Worm (Caenorhabditis elegans) whole organism, early embryonic: ENCODE results near the gene srxa-13.

Source experiments
- B0310.2 ChIP-seq: sonication (generic microtip); optimal IDR thresholded peaks from 2 replicates; lab custom pipeline; 2016; ENCODE audit warnings: mild to moderate bottlenecking, missing genetic modification characterization, missing compliant biosample characterization
- F13C5.2 ChIP-seq: sonication (generic microtip); optimal IDR thresholded peaks from 2 replicates; lab custom pipeline; 2017; ENCODE audit warnings: mild to moderate bottlenecking, missing genetic modification characterization, inconsistent platforms, missing compliant biosample characterization
- aly-1 ChIP-seq: sonication (generic microtip); optimal IDR thresholded peaks from 2 replicates; lab custom pipeline; 2016; ENCODE audit warnings: missing genetic modification characterization, missing compliant biosample characterization
- ama-1 ChIP-seq: fragments of 150-350 bp; optimal IDR thresholded peaks from 2 replicates; lab custom pipeline; 2014
- ceh-13 ChIP-seq: fragments of 200-800 bp; sonication (Bioruptor generic); optimal IDR thresholded peaks from 2 replicates; lab custom pipeline; 2018; ENCODE audit warnings: mild to moderate bottlenecking, missing genetic modification characterization, missing compliant biosample characterization
- ceh-36 ChIP-seq: sonication (generic microtip); optimal IDR thresholded peaks from 2 replicates; lab custom pipeline; 2016; ENCODE audit warnings: missing genetic modification characterization, inconsistent platforms, missing compliant biosample characterization
- ets-7 ChIP-seq: sonication (generic microtip); optimal IDR thresholded peaks from 2 replicates; lab custom pipeline; 2016; ENCODE audit warnings: missing genotype, missing genetic modification characterization, missing compliant biosample characterization
- flt-1 ChIP-seq: fragments of 200-800 bp; sonication (Bioruptor generic); IDR thresholded peaks from 2 replicates; pipeline ENCODE4 v1.3.6; 2022; ENCODE audit warnings: missing genetic modification characterization, missing compliant biosample characterization
- hmbx-1 ChIP-seq: sonication (generic microtip); optimal IDR thresholded peaks from 2 replicates; lab custom pipeline; 2016; ENCODE audit warnings: mild to moderate bottlenecking, missing genetic modification characterization, missing compliant biosample characterization
- hmg-4 ChIP-seq: fragments of 200-800 bp; sonication (Bioruptor generic); optimal IDR thresholded peaks from 2 replicates; lab custom pipeline; 2018; ENCODE audit warnings: mild to moderate bottlenecking, missing genetic modification characterization, missing compliant biosample characterization
- hnd-1 ChIP-seq: sonication (generic microtip); optimal IDR thresholded peaks from 2 replicates; lab custom pipeline; 2016; ENCODE audit warnings: missing genetic modification characterization, missing compliant biosample characterization
- pes-1 ChIP-seq: fragments of 200-800 bp; sonication (Bioruptor generic); IDR thresholded peaks from 2 replicates; pipeline ENCODE4 v1.3.6; 2022; ENCODE audit warnings: missing genetic modification reagents, missing genetic modification characterization, missing compliant biosample characterization
- scrt-1 ChIP-seq: fragments of 200-800 bp; sonication (Bioruptor generic); IDR thresholded peaks from 2 replicates; pipeline ENCODE4 v1.3.6; 2022; ENCODE audit warnings: missing genetic modification characterization, missing compliant biosample characterization
- sea-1 ChIP-seq: fragments of 200-800 bp; sonication (Bioruptor generic); conservative IDR thresholded peaks from 2 replicates; pipeline ENCODE4 v1.3.6; 2022; ENCODE audit warnings: missing genetic modification characterization, missing compliant biosample characterization
- tbx-11 ChIP-seq: fragments of 200-800 bp; sonication (Bioruptor generic); IDR thresholded peaks from 2 replicates; pipeline ENCODE4 v1.3.6; 2022; ENCODE audit warnings: missing genetic modification characterization, missing compliant biosample characterization
- tbx-37 ChIP-seq: fragments of 200-800 bp; sonication (Bioruptor generic); conservative IDR thresholded peaks from 2 replicates; pipeline ENCODE4 v1.3.6; 2022; ENCODE audit warnings: missing genetic modification reagents, missing genetic modification characterization, missing compliant biosample characterization
- tra-4 ChIP-seq: sonication (generic microtip); optimal IDR thresholded peaks from 2 replicates; lab custom pipeline; 2017; ENCODE audit warnings: missing genetic modification characterization, missing compliant biosample characterization

The srxa-13 gene

ce11 chrV:13963279-13963976 lies 33.8 kb downstream of the srxa-13 start, which contains the start of gene sao-1:
Gene sao-1, plus strand, starts transcription at chrV:13963926.
- no peak for TF ChIP-seq tra-4 (tag; lab: Kevin White, UChicago)
- TF ChIP-seq tbx-11 (GFP tag; lab: Robert Waterston, UW) = no peak
- no peak for TF ChIP-seq pes-1 (GFP tag; lab: Robert Waterston, UW)
- TF ChIP-seq hnd-1 (tag; lab: Kevin White, UChicago) = no peak
- no peak for TF ChIP-seq sea-1 (GFP tag; lab: Robert Waterston, UW)
- TF ChIP-seq ama-1 (lab: Kevin White, UChicago) = no peak
- no peak for TF ChIP-seq aly-1
- no peak for TF ChIP-seq ceh-36 (tag; lab: Kevin White, UChicago)
- TF ChIP-seq flt-1 (GFP tag; lab: Robert Waterston, UW) = no peak
- no peak for TF ChIP-seq tbx-37 (GFP tag; lab: Robert Waterston, UW)
- TF ChIP-seq B0310.2 (tag; lab: Kevin White, UChicago) = no peak
- TF ChIP-seq scrt-1 = no peak
- TF ChIP-seq hmg-4 (GFP tag; lab: Kevin White, UChicago) = no peak

DNA sequence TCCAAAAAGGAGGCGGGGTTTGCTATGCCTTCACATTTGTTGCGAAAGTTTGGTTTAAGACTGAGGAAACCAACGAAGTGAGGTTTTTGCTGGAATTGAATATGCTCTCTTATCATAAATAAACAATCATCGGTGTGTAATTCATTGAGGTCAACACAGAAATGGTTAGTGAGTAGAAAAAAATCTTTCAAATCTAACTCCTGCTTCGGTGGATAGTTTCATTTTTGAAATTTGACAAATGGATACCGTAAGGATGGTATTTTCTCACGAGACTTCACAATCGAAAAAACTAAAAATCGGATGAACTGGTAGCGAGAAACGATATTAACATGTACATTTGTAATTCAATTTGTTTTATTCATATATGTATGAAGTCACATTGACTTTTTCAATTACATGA lies 51.2 kb downstream of the srxa-13 start, which contains the start of gene eol-1:
eol-1 (minus strand) TSS at position 101 of the 400 bp plus-strand sequence.
- TF ChIP-seq flt-1 (GFP tag; lab: Robert Waterston, UW) = no peak
- no peak for TF ChIP-seq hmg-4 (GFP tag; lab: Kevin White, UChicago)
- TF ChIP-seq aly-1 = no peak
- TF ChIP-seq F13C5.2 (tag; lab: Kevin White, UChicago) = no peak
- no peak for TF ChIP-seq hmbx-1 (tag; lab: Kevin White, UChicago)
- no peak for TF ChIP-seq ets-7
- no peak for TF ChIP-seq scrt-1
- TF ChIP-seq ama-1 (lab: Kevin White, UChicago) = no peak
- no peak for TF ChIP-seq B0310.2 (tag; lab: Kevin White, UChicago)
- no peak for TF ChIP-seq tbx-37 (GFP tag; lab: Robert Waterston, UW)
- TF ChIP-seq sea-1 (GFP tag; lab: Robert Waterston, UW) = no peak
- TF ChIP-seq ceh-13 = no peak
- no peak for TF ChIP-seq pes-1 (GFP tag; lab: Robert Waterston, UW)
- TF ChIP-seq hnd-1 (tag; lab: Kevin White, UChicago) = no peak
- TF ChIP-seq tra-4 (tag; lab: Kevin White, UChicago) = no peak
- TF ChIP-seq ceh-36 (tag; lab: Kevin White, UChicago) = no peak
